Worm (Caenorhabditis elegans) whole organism, late embryonic: ENCODE data around the gene gnrr-4.

Experiments
- F13H6.1 ChIP-seq: sonication (generic microtip); optimal IDR thresholded peaks from 2 replicates; lab custom pipeline; 2016; ENCODE audit warnings: missing genetic modification characterization, missing compliant biosample characterization
- ama-1 ChIP-seq: fragments of 150-350 bp; optimal IDR thresholded peaks from 2 replicates; lab custom pipeline; 2014
- ceh-14 ChIP-seq: sonication (generic microtip); optimal IDR thresholded peaks from 2 replicates; lab custom pipeline; 2016; ENCODE audit warnings: missing genotype, missing genetic modification characterization, missing compliant biosample characterization
- ceh-9 ChIP-seq: sonication (generic microtip); optimal IDR thresholded peaks from 2 replicates; lab custom pipeline; 2016; ENCODE audit warnings: mild to moderate bottlenecking, missing genetic modification characterization, inconsistent platforms, missing compliant biosample characterization
- elt-2 ChIP-seq: sonication (generic microtip); optimal IDR thresholded peaks from 2 replicates; lab custom pipeline; 2016; ENCODE audit warnings: missing genetic modification reagents, missing genetic modification characterization, missing compliant biosample characterization
- hlh-30 ChIP-seq: sonication (generic microtip); optimal IDR thresholded peaks from 2 replicates; lab custom pipeline; 2017; ENCODE audit warnings: antibody characterized with exemption, missing genetic modification characterization, missing compliant biosample characterization; ENCODE audit not compliant: insufficient read depth
- nfya-1 ChIP-seq: sonication (generic microtip); optimal IDR thresholded peaks from 2 replicates; lab custom pipeline; 2017; ENCODE audit warnings: missing genetic modification characterization, mild to moderate bottlenecking, missing compliant biosample characterization, antibody characterized with exemption, moderate library complexity
- pag-3 ChIP-seq: sonication (generic microtip); optimal IDR thresholded peaks from 2 replicates; lab custom pipeline; 2016; ENCODE audit warnings: missing compliant biosample characterization, missing genetic modification characterization, borderline replicate concordance
- rnt-1 ChIP-seq: sonication (generic microtip); optimal IDR thresholded peaks from 2 replicates; lab custom pipeline; 2016; ENCODE audit warnings: missing genetic modification characterization, missing compliant biosample characterization
- sox-2 ChIP-seq: fragments of 200-800 bp; sonication (Bioruptor generic); IDR thresholded peaks from 2 replicates; pipeline ENCODE4 v1.3.6; 2022; ENCODE audit warnings: missing genetic modification reagents, missing genetic modification characterization, missing compliant biosample characterization
- syd-9 ChIP-seq: sonication (generic microtip); optimal IDR thresholded peaks from 2 replicates; lab custom pipeline; 2016; ENCODE audit warnings: mild to moderate bottlenecking, missing genetic modification characterization, moderate library complexity, missing compliant biosample characterization
- tbx-2 ChIP-seq: sonication (generic microtip); optimal IDR thresholded peaks from 2 replicates; lab custom pipeline; 2016; ENCODE audit warnings: missing genetic modification characterization, missing compliant biosample characterization
- unc-3 ChIP-seq, 2 experiments: fragments of 200-800 bp in 1 of 2; sonication (Bioruptor generic) in 1 of 2; sonication (generic microtip) in 1 of 2; conservative IDR thresholded peaks in 1 of 2; optimal IDR thresholded peaks in 1 of 2; 2 replicates each; pipeline versions ENCODE4 v1.3.6 to Lab custom; 2016 to 2022; ENCODE audit warnings: missing compliant biosample characterization in 2 of 2, missing genetic modification characterization in 2 of 2, missing genetic modification reagents in 1 of 2
- unc-86 ChIP-seq: sonication (generic microtip); optimal IDR thresholded peaks from 2 replicates; lab custom pipeline; 2016; ENCODE audit warnings: missing genetic modification characterization, missing compliant biosample characterization

ce11 chrX:5782153-5782552 is 39.0 kb upstream of the gnrr-4 start, which contains the start of gene gakh-1:
- TF ChIP-seq unc-3 (GFP tag; conservative IDR thresholded peaks at IDR 0.05; lab: Robert Waterston, UW) = no peak
- no peak for TF ChIP-seq unc-3 (tag; optimal IDR thresholded peaks at IDR 0.05; lab: Kevin White, UChicago)
- no peak for TF ChIP-seq hlh-30 (tag; lab: Kevin White, UChicago)
- no peak for TF ChIP-seq pag-3 (tag; lab: Kevin White, UChicago)
- TF ChIP-seq unc-86 (tag; lab: Kevin White, UChicago) = no peak
- no peak for TF ChIP-seq sox-2
- no peak for TF ChIP-seq ama-1 (lab: Kevin White, UChicago)
- TF ChIP-seq nfya-1 (tag; lab: Kevin White, UChicago) = no peak
- no peak for TF ChIP-seq syd-9 (tag; lab: Kevin White, UChicago)
- TF ChIP-seq ceh-9 (tag; lab: Kevin White, UChicago) = no peak
- no peak for TF ChIP-seq tbx-2 (tag; lab: Kevin White, UChicago)
- TF ChIP-seq elt-2 (tag; lab: Kevin White, UChicago) = peak; percentile 0
- no peak for TF ChIP-seq F13H6.1 (tag; lab: Kevin White, UChicago)
- no peak for TF ChIP-seq rnt-1 (tag; lab: Kevin White, UChicago)
- no peak for TF ChIP-seq ceh-14 (tag; lab: Kevin White, UChicago)
